Worm (Caenorhabditis elegans) whole organism, young adult: ENCODE results near the gene gtf-2H5.

ENCODE experiments used
- ZK185.1 ChIP-seq: sonication (generic microtip); optimal IDR thresholded peaks from 2 replicates; lab custom pipeline; 2016; ENCODE audit warnings: mild to moderate bottlenecking, missing genetic modification characterization, missing compliant biosample characterization; ENCODE audit not compliant: poor library complexity, severe bottlenecking
- ceh-27 ChIP-seq: fragments of 200-800 bp; sonication (Bioruptor generic); optimal IDR thresholded peaks from 2 replicates; lab custom pipeline; 2018; ENCODE audit warnings: mild to moderate bottlenecking, missing genetic modification characterization, moderate library complexity, missing compliant biosample characterization
- dox-1 ChIP-seq: fragments of 200-800 bp; sonication (Bioruptor generic); IDR thresholded peaks from 2 replicates; pipeline ENCODE4 v1.3.6; 2022; ENCODE audit warnings: missing genetic modification reagents, missing genetic modification characterization, missing compliant biosample characterization
- lin-54 ChIP-seq: fragments of 200-800 bp; sonication (Bioruptor generic); optimal IDR thresholded peaks from 2 replicates; lab custom pipeline; 2018; ENCODE audit warnings: mild to moderate bottlenecking, missing genetic modification characterization, missing compliant biosample characterization
- rec-8 ChIP-seq, 2 experiments: sonication (generic microtip); optimal IDR thresholded peaks; 2 replicates each; lab custom pipeline; 2016; ENCODE audit warnings: mild to moderate bottlenecking in 2 of 2, missing genetic modification characterization in 2 of 2, missing genetic modification reagents in 2 of 2, missing genotype in 2 of 2, missing biosample characterization in 1 of 2, missing compliant biosample characterization in 1 of 2, moderate library complexity in 1 of 2
- snpc-3.4 ChIP-seq: sonication (generic microtip); optimal IDR thresholded peaks from 2 replicates; lab custom pipeline; 2017; ENCODE audit warnings: missing genetic modification characterization, mild to moderate bottlenecking, missing compliant biosample characterization, antibody characterized with exemption, moderate library complexity, missing genotype, missing genetic modification reagents
- unc-62 ChIP-seq: fragments of 150-350 bp; optimal IDR thresholded peaks from 2 replicates; lab custom pipeline; 2014; ENCODE audit warnings: missing biosample characterization, missing genetic modification reagents, missing genetic modification characterization

ce11 chrIII:541766-542165 is 35.6 kb downstream of the gtf-2H5 start, which contains the start of gene T22F7.1:
- TF ChIP-seq lin-54 (GFP tag; lab: Kevin White, UChicago) (no peak), unc-62 (GFP tag; lab: Kevin White, UChicago) (no peak), dox-1 (GFP tag; lab: Robert Waterston, UW) (no peak), ceh-27 (GFP tag; lab: Kevin White, UChicago) (no peak), ZK185.1 (no peak), rec-8 (tag; optimal IDR thresholded peaks at IDR 0.05; lab: Kevin White, UChicago) (no peak), snpc-3.4 (no peak)
